Worm (Caenorhabditis elegans): ENCODE measurements around the gene tbx-35.

- TF ChIP-seq egl-27 (tag; optimal IDR thresholded peaks at IDR 0.05): no peak
- TF ChIP-seq elt-3 (tag; optimal IDR thresholded peaks at IDR 0.05): no peak
Measured at ce11 chrII:5547442-5547894, 22.3 kb upstream of the tbx-35 start, which contains the start of gene acdh-2.
